Fruit fly (Drosophila melanogaster) S2 (cell line): ENCODE measurements around the gene X11L.

Experiments used
- CG8478 ChIP-seq: fragments of >200 bp; optimal IDR thresholded peaks from 2 replicates; lab custom pipeline; 2018
- CTCF ChIP-seq, 2 experiments: fragments of >200 bp; optimal IDR thresholded peaks; 2 replicates each; lab custom pipeline; 2018

X11L gene

dm6 chrX:17599330-17599729 is at the start of gene X11L:
Gene X11L (plus strand): TSS chrX:17599608.
- no peak for TF ChIP-seq CTCF (optimal IDR thresholded peaks at IDR 0.05; lab: Kevin White, UChicago)
- TF ChIP-seq CG8478 (lab: Kevin White, UChicago) = no peak

dm6 chrX:17550307-17550706 is 49.1 kb upstream of the X11L start:
- TF ChIP-seq CG8478 (lab: Kevin White, UChicago) (no peak), CTCF (optimal IDR thresholded peaks at IDR 0.05; lab: Kevin White, UChicago) (no peak)

dm6 chrX:17550957-17551356 is 48.5 kb upstream of the X11L start:
- TF ChIP-seq CTCF (optimal IDR thresholded peaks at IDR 0.05; lab: Kevin White, UChicago) (no peak), CG8478 (lab: Kevin White, UChicago) (no peak)

dm6 chrX:17555139-17555538 is 44.3 kb upstream of the X11L start:
- TF ChIP-seq CTCF (optimal IDR thresholded peaks at IDR 0.05; lab: Kevin White, UChicago) (no peak), CG8478 (lab: Kevin White, UChicago) (no peak)

dm6 chrX:17558708-17559107 is 40.7 kb upstream of the X11L start:
- TF ChIP-seq CG8478 (lab: Kevin White, UChicago) = no peak
- TF ChIP-seq CTCF (optimal IDR thresholded peaks at IDR 0.05; lab: Kevin White, UChicago) = no peak

dm6 chrX:17561130-17561942 is 38.1 kb upstream of the X11L start, which contains the start of gene CG43658:
Gene CG43658 (minus strand): TSS chrX:17561180.
- TF ChIP-seq CG8478 (lab: Kevin White, UChicago) (no peak), CTCF (optimal IDR thresholded peaks at IDR 0.05; lab: Kevin White, UChicago) (no peak)

dm6 chrX:17561943-17562313 is 37.5 kb upstream of the X11L start:
- TF ChIP-seq CTCF (optimal IDR thresholded peaks at IDR 0.05; lab: Kevin White, UChicago) = no peak
- no peak for TF ChIP-seq CG8478 (lab: Kevin White, UChicago)

- TF ChIP-seq CTCF (optimal IDR thresholded peaks at IDR 0.05; lab: Kevin White, UChicago) (no peak), CG8478 (lab: Kevin White, UChicago) (no peak)
Measured at dm6 chrX:17562585-17562984, 36.8 kb upstream of the X11L start.

- TF ChIP-seq CG8478 (lab: Kevin White, UChicago) (no peak), CTCF (optimal IDR thresholded peaks at IDR 0.05; lab: Kevin White, UChicago) (no peak)
Measured at dm6 chrX:17566128-17566527, 33.3 kb upstream of the X11L start.

dm6 chrX:17569128-17569527 is 30.3 kb upstream of the X11L start, which contains the start of gene ppk23:
Gene ppk23 (minus strand): TSS chrX:17569228.
- no peak for TF ChIP-seq CG8478 (lab: Kevin White, UChicago)
- no peak for TF ChIP-seq CTCF (optimal IDR thresholded peaks at IDR 0.05; lab: Kevin White, UChicago)

- TF ChIP-seq CG8478 (lab: Kevin White, UChicago) (no peak), CTCF (optimal IDR thresholded peaks at IDR 0.05; lab: Kevin White, UChicago) (no peak)
Measured at dm6 chrX:17570912-17571609, 28.3 kb upstream of the X11L start.

dm6 chrX:17575846-17576245 is 23.6 kb upstream of the X11L start:
- TF ChIP-seq CG8478 (lab: Kevin White, UChicago) = no peak

dm6 chrX:17576606-17577005 is 22.8 kb upstream of the X11L start:
- TF ChIP-seq CTCF (optimal IDR thresholded peaks at IDR 0.05; lab: Kevin White, UChicago) = no peak
- TF ChIP-seq CG8478 (lab: Kevin White, UChicago) = no peak

- TF ChIP-seq CTCF (optimal IDR thresholded peaks at IDR 0.05; lab: Kevin White, UChicago) (no peak), CG8478 (lab: Kevin White, UChicago) (no peak)
Measured at dm6 chrX:17577356-17577755, 22.1 kb upstream of the X11L start.

dm6 chrX:17578124-17578523 is 21.3 kb upstream of the X11L start:
- no peak for TF ChIP-seq CG8478 (lab: Kevin White, UChicago)
- TF ChIP-seq CTCF (optimal IDR thresholded peaks at IDR 0.05; lab: Kevin White, UChicago) = no peak
